Fruit fly (Drosophila melanogaster): ENCODE results near the gene CG32278.

- TF ChIP-seq CG8319 (GFP tag; optimal IDR thresholded peaks at IDR 0.05) (no peak), OdsH (GFP tag; optimal IDR thresholded peaks at IDR 0.05) (no peak), CG6808 (GFP tag; optimal IDR thresholded peaks at IDR 0.05) (no peak)
These were observed 17.3 kb downstream of the CG32278 start, which contains the start of gene CG32284 for dm6 chr3L:3186364-3186763.
